Fruit fly (Drosophila melanogaster) whole organism, wandering third instar larva: Measurements from ENCODE around the gene CG14327.

Source experiments
- Abd-B ChIP-seq: fragments of >200 bp; optimal IDR thresholded peaks from 2 replicates; lab custom pipeline; 2017; ENCODE audit warnings: missing biosample characterization, missing genetic modification characterization
- dsf ChIP-seq: sonication (Bioruptor generic); optimal IDR thresholded peaks from 2 replicates; lab custom pipeline; 2016; ENCODE audit warnings: missing biosample characterization, missing genetic modification characterization, borderline replicate concordance
- psq ChIP-seq: fragments of 200-800 bp; sonication (Bioruptor generic); optimal IDR thresholded peaks from 3 replicates; lab custom pipeline; 2017; ENCODE audit warnings: missing biosample characterization, mild to moderate bottlenecking, missing genetic modification characterization, moderate library complexity

- TF ChIP-seq Abd-B (GFP tag; lab: Kevin White, UChicago) (no peak), psq (GFP tag; lab: Kevin White, UChicago) (no peak), dsf (GFP tag; lab: Kevin White, UChicago) (no peak)
Observed at dm6 chr3R:17596236-17596635, 17.3 kb upstream of the CG14327 start, which contains the start of gene CG7606.
